Worm (Caenorhabditis elegans) whole organism, L4 larva: ENCODE data around the gene F35A5.8.

Experiments used
- ZK546.5 ChIP-seq, 2 experiments: sonication (generic microtip); optimal IDR thresholded peaks; 2 replicates each; lab custom pipeline; 2017; ENCODE audit warnings: missing biosample characterization in 2 of 2, missing genetic modification characterization in 2 of 2
- lsy-2 ChIP-seq, 2 experiments: fragments of 150-350 bp in 1 of 2; sonication (generic microtip) in 1 of 2; optimal IDR thresholded peaks; 2 replicates each; lab custom pipeline; 2014 to 2017; ENCODE audit warnings: missing biosample characterization in 2 of 2, missing genetic modification characterization in 2 of 2
- pha-4 ChIP-seq, 2 experiments: fragments of 150-350 bp in 1 of 2; fragments of 200-800 bp in 1 of 2; sonication (Bioruptor generic) in 1 of 2; IDR thresholded peaks in 1 of 2; optimal IDR thresholded peaks in 1 of 2; 2 replicates each; pipeline versions ENCODE4 v1.3.6 to Lab custom; 2014 to 2022; ENCODE audit warnings: missing genetic modification characterization in 2 of 2, missing genetic modification reagents in 2 of 2, missing biosample characterization in 1 of 2, missing compliant biosample characterization in 1 of 2
- zfp-2 ChIP-seq: sonication (generic microtip); optimal IDR thresholded peaks from 2 replicates; lab custom pipeline; 2016; ENCODE audit warnings: mild to moderate bottlenecking, missing genetic modification characterization, missing compliant biosample characterization
- ztf-11 ChIP-seq: fragments of 150-350 bp; optimal IDR thresholded peaks from 2 replicates; lab custom pipeline; 2014; ENCODE audit warnings: missing biosample characterization, missing genetic modification characterization

ce11 chrX:3837752-3838159 lies 34.5 kb upstream of the F35A5.8 start:
- TF ChIP-seq zfp-2 (tag; lab: Kevin White, UChicago): no peak
- no peak for TF ChIP-seq ztf-11 (tag; lab: Kevin White, UChicago)
- TF ChIP-seq ZK546.5 (tag; optimal IDR thresholded peaks at IDR 0.05; lab: Kevin White, UChicago): no peak
- TF ChIP-seq pha-4 (GFP tag; IDR thresholded peaks at IDR 0.05; lab: Robert Waterston, UW): no peak
- no peak for TF ChIP-seq pha-4 (tag; optimal IDR thresholded peaks at IDR 0.05; lab: Kevin White, UChicago)
- peak in 1 of 2 experiments; percentile 26 for TF ChIP-seq lsy-2 (tag; optimal IDR thresholded peaks at IDR 0.05; lab: Kevin White, UChicago)
